Worm (Caenorhabditis elegans) whole organism, young adult: Measurements from ENCODE around the gene C07A9.10.

ENCODE experiments used
- B0261.1 ChIP-seq: sonication (generic microtip); optimal IDR thresholded peaks from 2 replicates; lab custom pipeline; 2016; ENCODE audit warnings: mild to moderate bottlenecking, missing genetic modification characterization, moderate library complexity, missing compliant biosample characterization
- B0336.3 ChIP-seq: fragments of 200-800 bp; sonication (Bioruptor generic); IDR thresholded peaks from 2 replicates; pipeline ENCODE4 v1.3.6; 2022; ENCODE audit warnings: missing genetic modification characterization, missing compliant biosample characterization
- D2030.7 ChIP-seq: fragments of 200-800 bp; sonication (Bioruptor generic); IDR thresholded peaks from 2 replicates; pipeline ENCODE4 v1.3.6; 2022; ENCODE audit warnings: missing genetic modification reagents, missing genetic modification characterization, missing compliant biosample characterization
- F55B11.4 ChIP-seq: sonication (generic microtip); optimal IDR thresholded peaks from 2 replicates; lab custom pipeline; 2016; ENCODE audit warnings: missing compliant biosample characterization, missing genetic modification characterization, borderline replicate concordance; ENCODE audit not compliant: insufficient read depth
- T26A5.8 ChIP-seq: sonication (generic microtip); optimal IDR thresholded peaks from 2 replicates; lab custom pipeline; 2016; ENCODE audit warnings: missing genetic modification characterization, missing compliant biosample characterization
- akir-1 ChIP-seq: fragments of 200-800 bp; sonication (Bioruptor generic); optimal IDR thresholded peaks from 2 replicates; lab custom pipeline; 2018; ENCODE audit warnings: mild to moderate bottlenecking, missing genetic modification characterization, moderate library complexity, missing compliant biosample characterization
- attf-3 ChIP-seq: fragments of 200-800 bp; sonication (Bioruptor generic); conservative IDR thresholded peaks from 2 replicates; pipeline ENCODE4 v1.3.6; 2022; ENCODE audit warnings: missing genetic modification reagents, missing genetic modification characterization, missing compliant biosample characterization
- ccch-3 ChIP-seq: fragments of 200-800 bp; sonication (Bioruptor generic); optimal IDR thresholded peaks from 2 replicates; lab custom pipeline; 2018; ENCODE audit warnings: mild to moderate bottlenecking, missing genetic modification characterization, missing compliant biosample characterization
- cebp-2 ChIP-seq: fragments of 200-800 bp; sonication (Bioruptor generic); IDR thresholded peaks from 2 replicates; pipeline ENCODE4 v1.3.6; 2022; ENCODE audit warnings: missing genetic modification characterization, missing compliant biosample characterization
- ceh-58 ChIP-seq: fragments of 200-800 bp; sonication (Bioruptor generic); IDR thresholded peaks from 2 replicates; pipeline ENCODE4 v1.3.6; 2022; ENCODE audit warnings: missing genetic modification characterization, missing compliant biosample characterization
- chd-7 ChIP-seq: sonication (generic microtip); optimal IDR thresholded peaks from 2 replicates; lab custom pipeline; 2016; ENCODE audit warnings: mild to moderate bottlenecking, missing genetic modification characterization, moderate library complexity, missing compliant biosample characterization
- die-1 ChIP-seq: sonication (generic microtip); optimal IDR thresholded peaks from 2 replicates; lab custom pipeline; 2016; ENCODE audit warnings: missing genotype, mild to moderate bottlenecking, missing genetic modification characterization, missing compliant biosample characterization
- dox-1 ChIP-seq: fragments of 200-800 bp; sonication (Bioruptor generic); IDR thresholded peaks from 2 replicates; pipeline ENCODE4 v1.3.6; 2022; ENCODE audit warnings: missing genetic modification reagents, missing genetic modification characterization, missing compliant biosample characterization
- dpff-1 ChIP-seq: sonication (generic microtip); optimal IDR thresholded peaks from 2 replicates; lab custom pipeline; 2017; ENCODE audit warnings: mild to moderate bottlenecking, missing genetic modification characterization, missing compliant biosample characterization
- efl-1 ChIP-seq: fragments of 150-350 bp; optimal IDR thresholded peaks from 2 replicates; lab custom pipeline; 2014; ENCODE audit warnings: missing biosample characterization, missing genetic modification reagents, missing genetic modification characterization
- egl-44 ChIP-seq: fragments of 200-800 bp; sonication (Bioruptor generic); IDR thresholded peaks from 2 replicates; pipeline ENCODE4 v1.3.6; 2022; ENCODE audit warnings: missing genetic modification reagents, missing genetic modification characterization, missing compliant biosample characterization
- egrh-3 ChIP-seq: fragments of 200-800 bp; sonication (Bioruptor generic); IDR thresholded peaks from 2 replicates; pipeline ENCODE4 v1.3.6; 2022; ENCODE audit warnings: missing genetic modification reagents, missing genetic modification characterization, missing compliant biosample characterization
- ets-4 ChIP-seq: fragments of 200-800 bp; sonication (Bioruptor generic); optimal IDR thresholded peaks from 2 replicates; lab custom pipeline; 2018; ENCODE audit warnings: mild to moderate bottlenecking, missing genetic modification characterization, missing compliant biosample characterization
- fkh-3 ChIP-seq: sonication (generic microtip); optimal IDR thresholded peaks from 2 replicates; lab custom pipeline; 2016; ENCODE audit warnings: mild to moderate bottlenecking, missing genetic modification characterization, missing compliant biosample characterization
- him-1 ChIP-seq: sonication (generic microtip); optimal IDR thresholded peaks from 2 replicates; lab custom pipeline; 2016; ENCODE audit warnings: missing genotype, missing genetic modification reagents, missing genetic modification characterization, missing compliant biosample characterization
- hlh-12 ChIP-seq: sonication (generic microtip); optimal IDR thresholded peaks from 2 replicates; lab custom pipeline; 2016; ENCODE audit warnings: missing genetic modification characterization, missing compliant biosample characterization
- let-607 ChIP-seq, 2 experiments: fragments of 200-800 bp in 1 of 2; sonication (Bioruptor generic) in 1 of 2; sonication (generic microtip) in 1 of 2; optimal IDR thresholded peaks; 2 replicates each; lab custom pipeline; 2016 to 2018; ENCODE audit warnings: mild to moderate bottlenecking in 2 of 2, missing compliant biosample characterization in 2 of 2, missing genetic modification characterization in 2 of 2, moderate library complexity in 2 of 2, missing genotype in 1 of 2
- madf-8 ChIP-seq: fragments of 200-800 bp; sonication (Bioruptor generic); conservative IDR thresholded peaks from 2 replicates; pipeline ENCODE4 v1.3.6; 2022; ENCODE audit warnings: missing genetic modification reagents, missing genetic modification characterization, missing compliant biosample characterization
- mxl-1 ChIP-seq: sonication (generic microtip); optimal IDR thresholded peaks from 2 replicates; lab custom pipeline; 2016; ENCODE audit warnings: missing genetic modification characterization, missing compliant biosample characterization
- nhr-80 ChIP-seq: sonication (generic microtip); optimal IDR thresholded peaks from 2 replicates; lab custom pipeline; 2016; ENCODE audit warnings: missing genetic modification characterization, missing compliant biosample characterization
- nhr-90 ChIP-seq: sonication (generic microtip); optimal IDR thresholded peaks from 2 replicates; lab custom pipeline; 2016; ENCODE audit warnings: missing genotype, mild to moderate bottlenecking, missing genetic modification characterization, missing compliant biosample characterization
- pbrm-1 ChIP-seq: fragments of 200-800 bp; sonication (Bioruptor generic); IDR thresholded peaks from 2 replicates; pipeline ENCODE4 v1.3.6; 2022; ENCODE audit warnings: missing genetic modification reagents, missing genetic modification characterization, missing compliant biosample characterization
- rcor-1 ChIP-seq: fragments of 200-800 bp; sonication (Bioruptor generic); IDR thresholded peaks from 2 replicates; pipeline ENCODE4 v1.3.6; 2022; ENCODE audit warnings: missing genetic modification reagents, missing genetic modification characterization, missing compliant biosample characterization
- sdz-38 ChIP-seq: sonication (generic microtip); optimal IDR thresholded peaks from 2 replicates; lab custom pipeline; 2016; ENCODE audit warnings: missing genotype, missing genetic modification characterization, missing compliant biosample characterization
- snpc-4 ChIP-seq, 5 experiments: fragments of 150-350 bp in 1 of 5; sonication (generic microtip) in 4 of 5; optimal IDR thresholded peaks; 2 replicates each; lab custom pipeline; 2014 to 2018; ENCODE audit warnings: missing genetic modification characterization in 5 of 5, missing biosample characterization in 3 of 5, antibody characterized with exemption in 2 of 5, mild to moderate bottlenecking in 2 of 5, missing compliant biosample characterization in 2 of 5, missing genotype in 2 of 5, moderate library complexity in 2 of 5, missing genetic modification reagents in 1 of 5
- sptf-2 ChIP-seq: fragments of 200-800 bp; sonication (Bioruptor generic); optimal IDR thresholded peaks from 2 replicates; lab custom pipeline; 2018; ENCODE audit warnings: mild to moderate bottlenecking, missing genetic modification characterization, missing compliant biosample characterization
- zfh-2 ChIP-seq: fragments of 200-800 bp; sonication (Bioruptor generic); conservative IDR thresholded peaks from 2 replicates; pipeline ENCODE4 v1.3.6; 2022; ENCODE audit warnings: missing genetic modification reagents, missing genetic modification characterization, missing compliant biosample characterization
- ztf-22 ChIP-seq: fragments of 200-800 bp; sonication (Bioruptor generic); optimal IDR thresholded peaks from 2 replicates; lab custom pipeline; 2018; ENCODE audit warnings: mild to moderate bottlenecking, missing genetic modification characterization, moderate library complexity, missing compliant biosample characterization
- ztf-6 ChIP-seq: fragments of 200-800 bp; sonication (Bioruptor generic); IDR thresholded peaks from 2 replicates; pipeline ENCODE4 v1.3.6; 2022; ENCODE audit warnings: missing genetic modification reagents, missing genetic modification characterization, missing compliant biosample characterization

C07A9.10 gene

ce11 chrIII:9642110-9642509, 43.7 kb downstream of the C07A9.10 start:
- TF ChIP-seq hlh-12 (tag; lab: Kevin White, UChicago) (no peak), pbrm-1 (no peak), zfh-2 (GFP tag; lab: Robert Waterston, UW) (0 out of 2 replicates have a peak, but pooled peaks have one; percentile 44)

ce11 chrIII:9639281-9640050, 46.4 kb downstream of the C07A9.10 start:
- TF ChIP-seq dpff-1 (tag; lab: Kevin White, UChicago) (no peak), F55B11.4 (tag; lab: Kevin White, UChicago) (no peak), egrh-3 (GFP tag; lab: Robert Waterston, UW) (peak; percentile 38; the same call in 1 of the 2 replicates), ccch-3 (GFP tag; lab: Kevin White, UChicago) (no peak), sdz-38 (tag; lab: Kevin White, UChicago) (no peak), zfh-2 (GFP tag; lab: Robert Waterston, UW) (peak; percentile 85), snpc-4 (GFP tag; optimal IDR thresholded peaks at IDR 0.05; lab: Kevin White, UChicago) (no peak), snpc-4 (tag; optimal IDR thresholded peaks at IDR 0.05; lab: Kevin White, UChicago) (no peak)

DNA sequence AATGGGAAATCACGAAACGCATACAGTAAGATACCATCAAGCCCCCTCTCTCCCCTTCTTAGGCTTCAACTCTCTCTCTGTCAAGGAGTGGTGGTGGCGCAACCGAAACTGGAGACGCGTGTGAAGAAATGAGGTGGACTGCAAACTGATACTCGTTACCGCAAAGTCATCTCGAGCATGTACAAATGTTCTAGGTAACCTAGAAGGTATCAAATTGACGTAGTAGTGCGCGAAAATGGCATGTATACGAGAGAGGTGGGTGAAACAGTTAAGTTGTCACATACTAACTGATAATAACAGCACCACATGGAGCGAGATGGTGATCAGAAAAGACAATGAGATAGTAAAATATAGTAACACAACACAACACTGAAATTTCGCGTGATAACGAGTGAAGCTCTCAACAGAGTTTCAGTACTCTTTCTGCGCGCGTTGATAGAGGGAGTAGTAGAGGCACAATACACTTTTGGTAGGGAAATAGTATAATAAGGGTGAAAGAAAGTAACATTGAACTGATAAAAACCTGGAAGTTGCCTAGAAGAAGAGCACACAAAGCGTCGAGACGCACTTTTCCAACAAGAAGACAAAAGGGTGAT, 47.6 kb downstream of the C07A9.10 start:
- TF ChIP-seq chd-7 (tag; lab: Kevin White, UChicago) (no peak), nhr-90 (no peak), attf-3 (GFP tag; lab: Robert Waterston, UW) (no peak), akir-1 (GFP tag; lab: Kevin White, UChicago) (no peak), B0336.3 (no peak), let-607 (tag; optimal IDR thresholded peaks at IDR 0.05; lab: Kevin White, UChicago) (peak; percentile 47 to 86), T26A5.8 (tag; lab: Kevin White, UChicago) (no peak), ztf-6 (GFP tag; lab: Robert Waterston, UW) (no peak), cebp-2 (GFP tag; lab: Robert Waterston, UW) (no peak), madf-8 (no peak), D2030.7 (GFP tag; lab: Robert Waterston, UW) (no peak), fkh-3 (tag; lab: Kevin White, UChicago) (no peak), rcor-1 (GFP tag; lab: Robert Waterston, UW) (no peak), him-1 (tag; lab: Kevin White, UChicago) (no peak), nhr-80 (tag; lab: Kevin White, UChicago) (peak; percentile 98), ceh-58 (GFP tag; lab: Robert Waterston, UW) (no peak), ztf-22 (GFP tag; lab: Kevin White, UChicago) (no peak), egl-44 (GFP tag; lab: Robert Waterston, UW) (no peak), B0261.1 (tag; lab: Kevin White, UChicago) (no peak), ets-4 (GFP tag; lab: Kevin White, UChicago) (peak; percentile 65), dox-1 (GFP tag; lab: Robert Waterston, UW) (0 out of 2 replicates have a peak, but pooled peaks have one; percentile 15)

DNA sequence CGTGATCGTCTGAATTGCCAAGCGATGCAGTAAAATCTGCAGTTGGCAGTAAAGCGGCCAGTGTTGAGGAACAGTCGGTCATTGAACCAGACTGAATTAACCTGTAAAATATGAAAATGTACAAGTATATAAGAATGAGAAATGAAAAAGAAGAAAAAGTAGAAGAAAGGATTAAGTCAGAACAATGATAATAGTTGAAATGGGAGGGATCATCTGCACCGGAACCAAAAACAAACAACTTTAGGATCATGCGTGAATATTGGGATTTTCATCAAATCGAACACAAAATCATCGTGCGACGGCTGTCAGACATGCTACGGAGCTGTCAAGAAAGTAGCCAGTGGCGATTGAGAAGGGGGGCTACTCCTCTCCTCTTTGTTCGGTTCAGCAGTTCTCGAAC, 48.8 kb downstream of the C07A9.10 start, which contains the start of gene gei-13:
gei-13 (minus strand) TSS at position 101 of the 400 bp plus-strand sequence.
- no peak for TF ChIP-seq pbrm-1
- TF ChIP-seq mxl-1 (tag; lab: Kevin White, UChicago): no peak
- TF ChIP-seq efl-1 (GFP tag; lab: Kevin White, UChicago): no peak
- TF ChIP-seq die-1 (tag; lab: Kevin White, UChicago): no peak
- TF ChIP-seq sptf-2 (GFP tag; lab: Kevin White, UChicago): no peak
- no peak for TF ChIP-seq him-1 (tag; lab: Kevin White, UChicago)
